Fruit fly (Drosophila melanogaster): ENCODE measurements around the gene moi.

moi gene

dm6 chr3R:18220211-18220749 lies 35.0 kb upstream of the moi start, which contains the start of the genes CG7988 and CG7183 (continued):
- TF ChIP-seq shn (GFP tag; optimal IDR thresholded peaks at IDR 0.05), result peak; percentile 90
- TF ChIP-seq bab2 (GFP tag; optimal IDR thresholded peaks at IDR 0.05), result peak; percentile 98
- peak; percentile 98 for TF ChIP-seq CG15269 (tag; optimal IDR thresholded peaks at IDR 0.05)
- peak; percentile 60 for TF ChIP-seq fd64A (GFP tag; optimal IDR thresholded peaks at IDR 0.05)
- peak; percentile 87 for TF ChIP-seq CG10565 (GFP tag; optimal IDR thresholded peaks at IDR 0.05)
- peak; percentile 94 for TF ChIP-seq run (tag; optimal IDR thresholded peaks at IDR 0.05)
- TF ChIP-seq CG9437 (GFP tag; optimal IDR thresholded peaks at IDR 0.05), result peak; percentile 95
- TF ChIP-seq jing (GFP tag; optimal IDR thresholded peaks at IDR 0.05), result peak; percentile 91
- peak; percentile 94 for TF ChIP-seq CG12744 (GFP tag; optimal IDR thresholded peaks at IDR 0.05)
- TF ChIP-seq Sin3A (optimal IDR thresholded peaks at IDR 0.05), result peak; percentile 14
- no peak for TF ChIP-seq CG8478 (optimal IDR thresholded peaks at IDR 0.05)
- peak; percentile 99 for TF ChIP-seq CG4730 (GFP tag; IDR thresholded peaks at IDR 0.05)
- TF ChIP-seq CG6765 (GFP tag; optimal IDR thresholded peaks at IDR 0.05), result peak; percentile 87
- TF ChIP-seq Fer2 (tag; optimal IDR thresholded peaks at IDR 0.05), result peak; percentile 95
- peak; percentile 68 for TF ChIP-seq Sry-δ (GFP tag; optimal IDR thresholded peaks at IDR 0.05)
- peak; percentile 95 for TF ChIP-seq disco-r (GFP tag; optimal IDR thresholded peaks at IDR 0.05)
- TF ChIP-seq sug (tag; optimal IDR thresholded peaks at IDR 0.05), result peak; percentile 96
- peak; percentile 96 for TF ChIP-seq CG18619 (GFP tag; optimal IDR thresholded peaks at IDR 0.05)
- peak; percentile 98 for TF ChIP-seq CG2678 (tag; optimal IDR thresholded peaks at IDR 0.05)
- TF ChIP-seq CG10543 (GFP tag; optimal IDR thresholded peaks at IDR 0.05), result peak; percentile 88
- TF ChIP-seq NC2β (GFP tag; optimal IDR thresholded peaks at IDR 0.05), result peak; percentile 94
- peak; percentile 96 for TF ChIP-seq CG3407 (GFP tag; optimal IDR thresholded peaks at IDR 0.05)
- peak; percentile 98 for TF ChIP-seq grau (tag; optimal IDR thresholded peaks at IDR 0.05)
- TF ChIP-seq Hr51 (GFP tag; optimal IDR thresholded peaks at IDR 0.05), result peak; percentile 94 to 98
- TF ChIP-seq CG17802 (tag; optimal IDR thresholded peaks at IDR 0.05), result peak; percentile 86
- TF ChIP-seq HLH3B (GFP tag; IDR thresholded peaks at IDR 0.05), result peak; percentile 99
- peak; percentile 87 for TF ChIP-seq luna (GFP tag; optimal IDR thresholded peaks at IDR 0.05)
- no peak for TF ChIP-seq corto (GFP tag; optimal IDR thresholded peaks at IDR 0.05)
- peak; percentile 97 for TF ChIP-seq Med (GFP tag)
- TF ChIP-seq CG4404 (GFP tag; IDR thresholded peaks at IDR 0.05), result peak; percentile 98
- no peak for TF ChIP-seq sna (GFP tag; IDR thresholded peaks at IDR 0.05; ENCODE audit: partially characterized antibody)
- TF ChIP-seq CG11723 (GFP tag; optimal IDR thresholded peaks at IDR 0.05), result peak; percentile 92
- peak; percentile 95 for TF ChIP-seq CG10147 (GFP tag; optimal IDR thresholded peaks at IDR 0.05)
- peak; percentile 79 for TF ChIP-seq D19B (GFP tag; optimal IDR thresholded peaks at IDR 0.05)
- peak; percentile 92 for TF ChIP-seq HHEX (GFP tag; optimal IDR thresholded peaks at IDR 0.05)
- TF ChIP-seq CG8765 (GFP tag; IDR thresholded peaks at IDR 0.05), result peak; percentile 95
- peak; percentile 96 for TF ChIP-seq Atf-2 (GFP tag; optimal IDR thresholded peaks at IDR 0.05)
- peak; percentile 85 for TF ChIP-seq CG6683 (GFP tag; optimal IDR thresholded peaks at IDR 0.05)
- peak; percentile 88 for TF ChIP-seq kah (GFP tag; optimal IDR thresholded peaks at IDR 0.05)
- TF ChIP-seq Dref (GFP tag; IDR thresholded peaks at IDR 0.05), result peak; percentile 38; the same call in 1 of the 2 replicates
- peak; percentile 99 for TF ChIP-seq gsb-n (tag; optimal IDR thresholded peaks at IDR 0.05)
- peak; percentile 96 for TF ChIP-seq bcd (GFP tag; optimal IDR thresholded peaks at IDR 0.05)
- TF ChIP-seq CG15696 (tag; optimal IDR thresholded peaks at IDR 0.05), result peak; percentile 97
- peak; percentile 99 for TF ChIP-seq CoRest (tag; optimal IDR thresholded peaks at IDR 0.05)
- TF ChIP-seq crp (GFP tag; optimal IDR thresholded peaks at IDR 0.05), result peak; percentile 98
- peak; percentile 94 for TF ChIP-seq CG16863 (GFP tag; optimal IDR thresholded peaks at IDR 0.05)
- no peak for TF ChIP-seq HLHmδ (GFP tag; optimal IDR thresholded peaks at IDR 0.05)
- no peak for TF ChIP-seq hkb (optimal IDR thresholded peaks at IDR 0.05)
- peak; percentile 98 for TF ChIP-seq hkb (GFP tag; IDR thresholded peaks at IDR 0.05)
- TF ChIP-seq sisA (GFP tag; IDR thresholded peaks at IDR 0.05), result peak; percentile 98

Data from whole organism, embryonic.